ENCODE assay signal across 2 fruit fly cellular contexts in the genomic region with DNA sequence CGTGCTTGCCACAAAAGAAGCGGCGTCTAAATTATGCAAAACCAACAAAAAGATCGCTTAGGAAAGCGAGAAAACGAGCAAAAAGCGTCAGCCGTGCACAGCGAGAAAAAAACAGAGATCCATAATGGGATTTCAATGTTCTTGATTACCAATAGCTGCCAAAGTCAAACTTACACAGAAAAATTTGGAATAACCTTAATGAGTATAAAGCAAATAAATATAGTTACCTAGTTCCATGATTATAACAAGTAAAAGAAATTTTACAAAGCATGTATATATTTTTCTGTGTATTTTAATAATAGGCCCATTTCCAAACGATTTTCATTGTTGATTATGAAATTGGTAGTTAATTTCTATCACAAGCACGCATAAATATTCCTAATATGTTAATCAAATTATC.
TF ChIP-seq lines count a peak whose summit lies in the region.

No protein-coding gene starts in this region.

- TF ChIP-seq CTCF in whole organism, embryonic (GFP tag; optimal IDR thresholded peaks at IDR 0.05; lab: Kevin White, UChicago) = no peak

TF ChIP-seq in whole organism, embryonic, 481 proteins besides CTCF, POLR2A, EP300 and RAD21 (continues in another document):
- TF ChIP-seq gce (GFP tag; IDR thresholded peaks at IDR 0.05; lab: Robert Waterston, UW) (peak; percentile 73; the same call in 2 of the 3 replicates), nmo (GFP tag; optimal IDR thresholded peaks at IDR 0.05; lab: Kevin White, UChicago) (peak; percentile 46), Hr3 (GFP tag; optimal IDR thresholded peaks at IDR 0.05; lab: Kevin White, UChicago) (no peak), CG13424 (tag; optimal IDR thresholded peaks at IDR 0.05; lab: Kevin White, UChicago) (peak; percentile 58), CG2875 (GFP tag; optimal IDR thresholded peaks at IDR 0.05; lab: Kevin White, UChicago) (peak; percentile 1), H2.0 (GFP tag; IDR thresholded peaks at IDR 0.05; lab: Robert Waterston, UW) (peak; percentile 36; the same call in 1 of the 2 replicates), tin (GFP tag; optimal IDR thresholded peaks at IDR 0.05; lab: Kevin White, UChicago) (peak; percentile 20), p53 (GFP tag; optimal IDR thresholded peaks at IDR 0.05; lab: Kevin White, UChicago) (no peak), vvl (GFP tag; IDR thresholded peaks at IDR 0.05; lab: Robert Waterston, UW) (peak; percentile 84), CG33557 (GFP tag; optimal IDR thresholded peaks at IDR 0.05; lab: Kevin White, UChicago) (no peak), knrl (GFP tag; IDR thresholded peaks at IDR 0.05; lab: Robert Waterston, UW; ENCODE audit: partially characterized antibody) (no peak), B-H1 (GFP tag; IDR thresholded peaks at IDR 0.05; lab: Robert Waterston, UW) (peak; percentile 15; the same call in 1 of the 3 replicates), bab2 (GFP tag; optimal IDR thresholded peaks at IDR 0.05; lab: Kevin White, UChicago) (peak; percentile 23), E2f1 (GFP tag; IDR thresholded peaks at IDR 0.05; lab: Robert Waterston, UW) (0 out of 2 replicates have a peak, but pooled peaks have one; percentile 15), CG11695 (GFP tag; IDR thresholded peaks at IDR 0.05; lab: Robert Waterston, UW) (no peak; the same call in 2 of the 3 replicates), CG3163 (GFP tag; optimal IDR thresholded peaks at IDR 0.05; lab: Kevin White, UChicago) (no peak), PHDP (tag; optimal IDR thresholded peaks at IDR 0.05; lab: Kevin White, UChicago) (peak; percentile 38), CG12104 (GFP tag; optimal IDR thresholded peaks at IDR 0.05; lab: Kevin White, UChicago) (peak; percentile 11), CG9817 (tag; optimal IDR thresholded peaks at IDR 0.05; lab: Kevin White, UChicago) (peak; percentile 0), D (optimal IDR thresholded peaks at IDR 0.05; lab: Kevin White, UChicago) (no peak), D (GFP tag; optimal IDR thresholded peaks at IDR 0.05; lab: Kevin White, UChicago) (peak; percentile 47), esg (GFP tag; conservative IDR thresholded peaks at IDR 0.05; lab: Robert Waterston, UW) (peak; percentile 44), Ptx1 (GFP tag; IDR thresholded peaks at IDR 0.05; lab: Robert Waterston, UW) (peak; percentile 61), CG17361 (GFP tag; IDR thresholded peaks at IDR 0.05; lab: Robert Waterston, UW) (peak; percentile 54; the same call in 2 of the 3 replicates), CG5245 (GFP tag; optimal IDR thresholded peaks at IDR 0.05; lab: Kevin White, UChicago) (peak; percentile 10), phol (tag; optimal IDR thresholded peaks at IDR 0.05; lab: Kevin White, UChicago) (peak; percentile 63), hkb (optimal IDR thresholded peaks at IDR 0.05; lab: Kevin White, UChicago) (no peak), hkb (GFP tag; IDR thresholded peaks at IDR 0.05; lab: Robert Waterston, UW) (peak; percentile 68), Sin3A (optimal IDR thresholded peaks at IDR 0.05; lab: Kevin White, UChicago) (no peak), jing (GFP tag; optimal IDR thresholded peaks at IDR 0.05; lab: Kevin White, UChicago) (no peak), CG14441 (GFP tag; IDR thresholded peaks at IDR 0.05; lab: Robert Waterston, UW) (peak; percentile 69), HmgD (GFP tag; optimal IDR thresholded peaks at IDR 0.05; lab: Kevin White, UChicago) (no peak), CG32772 (GFP tag; IDR thresholded peaks at IDR 0.05; lab: Robert Waterston, UW) (peak; percentile 30; the same call in 1 of the 2 replicates), nom (GFP tag; optimal IDR thresholded peaks at IDR 0.05; lab: Kevin White, UChicago) (no peak), vfl (GFP tag; optimal IDR thresholded peaks at IDR 0.05; lab: Kevin White, UChicago) (no peak), CG15269 (tag; optimal IDR thresholded peaks at IDR 0.05; lab: Kevin White, UChicago) (peak; percentile 53), ind (GFP tag; optimal IDR thresholded peaks at IDR 0.05; lab: Kevin White, UChicago) (peak; percentile 16), Neu2 (GFP tag; optimal IDR thresholded peaks at IDR 0.05; lab: Kevin White, UChicago; ENCODE audit: borderline replicate concordance) (no peak), CG12219 (GFP tag; optimal IDR thresholded peaks at IDR 0.05; lab: Kevin White, UChicago) (no peak), fru (optimal IDR thresholded peaks at IDR 0.05; lab: Kevin White, UChicago) (no peak), CG13775 (GFP tag; optimal IDR thresholded peaks at IDR 0.05; lab: Kevin White, UChicago) (no peak), CG10267 (tag; optimal IDR thresholded peaks at IDR 0.05; lab: Kevin White, UChicago) (peak; percentile 23)

TF ChIP-seq in whole organism, prepupa, 60 proteins besides CTCF, POLR2A, EP300 and RAD21:
- peak; percentile 37 for TF ChIP-seq Eip78C (GFP tag; lab: Kevin White, UChicago)
- TF ChIP-seq CG15336 (GFP tag; IDR thresholded peaks at IDR 0.05; lab: Robert Waterston, UW) = no peak
- no peak for TF ChIP-seq Hr4 (GFP tag; optimal IDR thresholded peaks at IDR 0.05; lab: Kevin White, UChicago)
- no peak for TF ChIP-seq CG10669 (GFP tag; optimal IDR thresholded peaks at IDR 0.05; lab: Kevin White, UChicago)
TF ChIP-seq in whole organism, prepupa: peak in this region for 1.

Comparison
In these comparisons a context has a peak if more than half of its experiments do, and no peak if none do; other contexts are left out.
1. Of the 7 proteins assayed by ChIP-seq in both whole organism, embryonic and whole organism, prepupa: peak only in whole organism, embryonic: Blimp-1 and Sox102F; only in whole organism, prepupa: none; in both: none; in neither: 5.